Comparison of ENCODE assay signal across 3 fruit fly cellular contexts in genomic region chr3L:10206226-10206968, dm6.
A peak's percentile ranks its signal among the peaks of the same experiment; 100 is the strongest.
TF ChIP-seq lines count a peak whose summit lies in the region.

No protein-coding gene starts in this region.

- TF ChIP-seq CTCF in whole organism, embryonic (GFP tag; optimal IDR thresholded peaks at IDR 0.05; lab: Kevin White, UChicago), result no peak

TF ChIP-seq in whole organism, embryonic, 481 proteins besides CTCF, POLR2A, EP300 and RAD21 (continues in another document):
- TF ChIP-seq MESR4 (GFP tag; optimal IDR thresholded peaks at IDR 0.05; lab: Kevin White, UChicago) (no peak), CG16815 (GFP tag; optimal IDR thresholded peaks at IDR 0.05; lab: Kevin White, UChicago) (no peak), aop (GFP tag; IDR thresholded peaks at IDR 0.05; lab: Robert Waterston, UW) (no peak), CG8944 (GFP tag; optimal IDR thresholded peaks at IDR 0.05; lab: Kevin White, UChicago) (no peak), sima (GFP tag; optimal IDR thresholded peaks at IDR 0.05; lab: Kevin White, UChicago) (no peak), mld (GFP tag; IDR thresholded peaks at IDR 0.05; lab: Robert Waterston, UW; ENCODE audit: partially characterized antibody) (no peak), CG10274 (GFP tag; optimal IDR thresholded peaks at IDR 0.05; lab: Kevin White, UChicago) (no peak), Elba2 (GFP tag; optimal IDR thresholded peaks at IDR 0.05; lab: Kevin White, UChicago) (no peak), CG2202 (tag; optimal IDR thresholded peaks at IDR 0.05; lab: Kevin White, UChicago) (no peak), CG9876 (GFP tag; optimal IDR thresholded peaks at IDR 0.05; lab: Kevin White, UChicago) (no peak), CG14965 (GFP tag; optimal IDR thresholded peaks at IDR 0.05; lab: Kevin White, UChicago; ENCODE audit: borderline replicate concordance) (no peak), cad (GFP tag; optimal IDR thresholded peaks at IDR 0.05; lab: Kevin White, UChicago) (no peak), gem (tag; optimal IDR thresholded peaks at IDR 0.05; lab: Kevin White, UChicago) (peak; percentile 75), CG10565 (GFP tag; optimal IDR thresholded peaks at IDR 0.05; lab: Kevin White, UChicago) (no peak), sob (GFP tag; IDR thresholded peaks at IDR 0.05; lab: Robert Waterston, UW) (peak; percentile 22; the same call in 1 of the 2 replicates), kah (GFP tag; optimal IDR thresholded peaks at IDR 0.05; lab: Kevin White, UChicago) (no peak), Med (GFP tag; lab: Kevin White, UChicago) (peak; percentile 50), tgo (GFP tag; IDR thresholded peaks at IDR 0.05; lab: Robert Waterston, UW) (peak; percentile 28; the same call in 2 of the 3 replicates), CG18011 (GFP tag; optimal IDR thresholded peaks at IDR 0.05; lab: Kevin White, UChicago) (no peak), GATAe (GFP tag; conservative IDR thresholded peaks at IDR 0.05; lab: Robert Waterston, UW) (no peak), CG17612 (GFP tag; IDR thresholded peaks at IDR 0.05; lab: Robert Waterston, UW) (no peak), Mad (GFP tag; optimal IDR thresholded peaks at IDR 0.05; lab: Kevin White, UChicago) (no peak), CG1233 (GFP tag; optimal IDR thresholded peaks at IDR 0.05; lab: Kevin White, UChicago) (peak; percentile 48), sqz (GFP tag; optimal IDR thresholded peaks at IDR 0.05; lab: Kevin White, UChicago) (peak; percentile 67), gt (GFP tag; IDR thresholded peaks at IDR 0.05; lab: Robert Waterston, UW) (peak; percentile 47; the same call in 1 of the 2 replicates), CG10654 (GFP tag; optimal IDR thresholded peaks at IDR 0.05; lab: Kevin White, UChicago) (peak; percentile 39), Blimp-1 (GFP tag; optimal IDR thresholded peaks at IDR 0.05; lab: Kevin White, UChicago) (peak; percentile 99), ato (GFP tag; IDR thresholded peaks at IDR 0.05; lab: Robert Waterston, UW; ENCODE audit: partially characterized antibody) (no peak), NC2α (GFP tag; optimal IDR thresholded peaks at IDR 0.05; lab: Kevin White, UChicago) (no peak), CG15696 (tag; optimal IDR thresholded peaks at IDR 0.05; lab: Kevin White, UChicago) (no peak), Dbx (GFP tag; IDR thresholded peaks at IDR 0.05; lab: Robert Waterston, UW) (no peak)

TF ChIP-seq in whole organism, prepupa, 60 proteins besides CTCF, POLR2A, EP300 and RAD21 (continues in another document):
- TF ChIP-seq CG3919 (GFP tag; optimal IDR thresholded peaks at IDR 0.05; lab: Kevin White, UChicago) (peak; percentile 40), acj6 (GFP tag; optimal IDR thresholded peaks at IDR 0.05; lab: Kevin White, UChicago) (peak; percentile 32), CG31627 (GFP tag; optimal IDR thresholded peaks at IDR 0.05; lab: Kevin White, UChicago) (no peak), CG8632 (GFP tag; optimal IDR thresholded peaks at IDR 0.05; lab: Kevin White, UChicago) (peak; percentile 27), Met (GFP tag; optimal IDR thresholded peaks at IDR 0.05; lab: Kevin White, UChicago) (peak; percentile 27), CG8319 (GFP tag; optimal IDR thresholded peaks at IDR 0.05; lab: Kevin White, UChicago) (peak; percentile 10), esn (GFP tag; optimal IDR thresholded peaks at IDR 0.05; lab: Kevin White, UChicago) (no peak), Hr38 (GFP tag; optimal IDR thresholded peaks at IDR 0.05; lab: Kevin White, UChicago) (no peak), Sox15 (GFP tag; optimal IDR thresholded peaks at IDR 0.05; lab: Kevin White, UChicago) (no peak), ss (GFP tag; optimal IDR thresholded peaks at IDR 0.05; lab: Kevin White, UChicago) (no peak), CG11902 (GFP tag; optimal IDR thresholded peaks at IDR 0.05; lab: Kevin White, UChicago) (peak; percentile 29), Eip78C (GFP tag; lab: Kevin White, UChicago) (peak; percentile 91), CG1621 (tag; optimal IDR thresholded peaks at IDR 0.05; lab: Kevin White, UChicago) (no peak), CG34406 (GFP tag; optimal IDR thresholded peaks at IDR 0.05; lab: Kevin White, UChicago) (peak; percentile 54), CG32006 (GFP tag; optimal IDR thresholded peaks at IDR 0.05; lab: Kevin White, UChicago) (peak; percentile 80), dac (GFP tag; optimal IDR thresholded peaks at IDR 0.05; lab: Kevin White, UChicago) (no peak), CG3032 (tag; optimal IDR thresholded peaks at IDR 0.05; lab: Kevin White, UChicago) (no peak), CG16779 (tag; optimal IDR thresholded peaks at IDR 0.05; lab: Kevin White, UChicago) (no peak), CG6854 (GFP tag; optimal IDR thresholded peaks at IDR 0.05; lab: Kevin White, UChicago) (no peak), topi (GFP tag; optimal IDR thresholded peaks at IDR 0.05; lab: Kevin White, UChicago) (peak; percentile 31), Eip93F (GFP tag; optimal IDR thresholded peaks at IDR 0.05; lab: Kevin White, UChicago) (no peak), lz (GFP tag; optimal IDR thresholded peaks at IDR 0.05; lab: Kevin White, UChicago) (no peak), OdsH (GFP tag; optimal IDR thresholded peaks at IDR 0.05; lab: Kevin White, UChicago) (peak; percentile 52), eg (GFP tag; IDR thresholded peaks at IDR 0.05; lab: Robert Waterston, UW) (peak; percentile 31; the same call in 1 of the 3 replicates), net (GFP tag; optimal IDR thresholded peaks at IDR 0.05; lab: Kevin White, UChicago) (peak; percentile 18), CG4318 (GFP tag; optimal IDR thresholded peaks at IDR 0.05; lab: Kevin White, UChicago) (peak; percentile 41), fkh (GFP tag; optimal IDR thresholded peaks at IDR 0.05; lab: Kevin White, UChicago) (peak; percentile 24), Ets96B (tag; optimal IDR thresholded peaks at IDR 0.05; lab: Kevin White, UChicago) (no peak), Sox102F (GFP tag; optimal IDR thresholded peaks at IDR 0.05; lab: Kevin White, UChicago) (no peak), Sox14 (GFP tag; optimal IDR thresholded peaks at IDR 0.05; lab: Kevin White, UChicago) (no peak), achi (GFP tag; optimal IDR thresholded peaks at IDR 0.05; lab: Kevin White, UChicago) (peak; percentile 29), Ets21C (GFP tag; optimal IDR thresholded peaks at IDR 0.05; lab: Kevin White, UChicago) (no peak), Hr4 (GFP tag; optimal IDR thresholded peaks at IDR 0.05; lab: Kevin White, UChicago) (peak; percentile 70)

TF ChIP-seq in whole organism, pupa, 21 proteins besides CTCF, POLR2A, EP300 and RAD21:
- TF ChIP-seq CG34367 (tag; optimal IDR thresholded peaks at IDR 0.05; lab: Kevin White, UChicago), result no peak
- no peak for TF ChIP-seq rn (GFP tag; IDR thresholded peaks at IDR 0.05; lab: Robert Waterston, UW)
- peak; percentile 43 for TF ChIP-seq CG8301 (tag; optimal IDR thresholded peaks at IDR 0.05; lab: Kevin White, UChicago)
- peak; percentile 42 for TF ChIP-seq Pif1A (GFP tag; optimal IDR thresholded peaks at IDR 0.05; lab: Kevin White, UChicago)

Comparison
In these comparisons a context has a peak if more than half of its experiments do, and no peak if none do; other contexts are left out.
1. Of the 7 proteins assayed by ChIP-seq in both whole organism, embryonic and whole organism, prepupa: peak only in whole organism, embryonic: Sox102F; only in whole organism, prepupa: Lpt; in both: Blimp-1; in neither: 4.